Worm (Caenorhabditis elegans): ENCODE data around the gene C16E9.2.
A peak's percentile ranks its signal among the peaks of the same experiment; 100 is the strongest.

C16E9.2 gene

DNA sequence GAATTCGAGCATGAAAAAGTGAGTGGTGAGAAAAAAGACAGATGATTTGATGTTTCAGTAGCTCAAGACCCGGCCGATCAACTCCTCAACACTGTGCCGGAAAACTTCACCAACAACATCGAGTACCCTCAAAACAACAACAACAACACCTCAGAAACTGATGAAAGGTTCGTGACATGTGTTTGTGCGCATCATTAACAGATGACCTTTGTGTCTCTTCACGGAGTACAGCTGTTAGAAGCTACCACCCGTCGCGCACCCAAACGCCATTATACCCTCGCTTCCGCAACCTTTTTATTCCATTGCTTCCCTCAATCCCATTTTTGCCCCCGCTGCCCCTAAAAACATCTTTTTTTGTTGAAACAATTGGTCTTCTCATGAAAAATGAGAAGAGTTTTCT is 20.3 kb upstream of the C16E9.2 start:
- TF ChIP-seq eor-1 (tag; optimal IDR thresholded peaks at IDR 0.05): no peak
- TF ChIP-seq elt-1 (tag; optimal IDR thresholded peaks at IDR 0.05): no peak
- TF ChIP-seq ceh-16 (tag; optimal IDR thresholded peaks at IDR 0.05): no peak
- no peak for TF ChIP-seq jun-1 (tag; optimal IDR thresholded peaks at IDR 0.05)
- TF ChIP-seq egl-5 (tag; optimal IDR thresholded peaks at IDR 0.05): no peak
- peak; percentile 25 for TF ChIP-seq lin-39 (tag; optimal IDR thresholded peaks at IDR 0.05)

DNA sequence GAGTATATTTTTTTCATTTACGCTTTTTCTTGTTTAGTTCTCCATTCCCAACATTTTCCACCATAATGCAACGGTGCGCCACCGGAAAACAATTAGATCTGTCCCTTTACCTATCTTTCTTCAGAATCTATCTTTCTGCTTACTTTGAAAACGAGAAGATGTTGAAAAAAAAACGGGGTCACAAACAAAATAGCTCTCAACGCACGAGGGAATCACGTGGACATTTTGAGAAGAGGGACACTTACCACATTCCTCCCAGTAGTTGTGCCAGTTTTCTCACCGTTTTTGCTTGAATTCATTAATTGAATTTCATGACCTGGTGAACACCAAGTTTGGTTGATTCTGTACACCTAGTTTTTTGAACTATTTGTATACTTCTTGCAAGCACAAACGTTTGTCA is 19.4 kb upstream of the C16E9.2 start:
- TF ChIP-seq mml-1 (tag; optimal IDR thresholded peaks at IDR 0.05) (peak; percentile 84), nhr-76 (tag; optimal IDR thresholded peaks at IDR 0.05) (no peak), ceh-16 (tag; optimal IDR thresholded peaks at IDR 0.05) (no peak), nfya-1 (tag; optimal IDR thresholded peaks at IDR 0.05; ENCODE audit: insufficient read depth) (peak; percentile 4)

DNA sequence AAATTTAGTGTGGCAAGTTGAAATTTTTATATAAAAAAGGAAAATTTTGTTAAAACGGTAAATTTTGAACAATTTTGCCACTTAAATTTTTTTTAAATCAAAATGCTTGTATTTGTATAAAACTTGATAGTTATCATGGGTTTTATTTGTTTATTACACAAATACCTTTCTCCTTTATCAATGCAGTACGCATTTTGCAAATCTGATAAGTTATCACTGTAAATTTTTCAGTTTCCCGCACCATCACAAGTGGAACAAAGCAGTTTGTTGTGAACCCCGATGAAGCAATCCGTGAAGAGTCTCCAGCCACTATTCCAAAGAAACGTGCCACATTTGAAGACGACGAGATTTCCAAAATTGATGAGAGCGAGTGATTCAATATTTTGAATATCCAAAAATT is 15.4 kb upstream of the C16E9.2 start:
- TF ChIP-seq sea-2 (GFP tag; optimal IDR thresholded peaks at IDR 0.05): no peak
- TF ChIP-seq elt-2 (tag; optimal IDR thresholded peaks at IDR 0.05): peak; percentile 10

DNA sequence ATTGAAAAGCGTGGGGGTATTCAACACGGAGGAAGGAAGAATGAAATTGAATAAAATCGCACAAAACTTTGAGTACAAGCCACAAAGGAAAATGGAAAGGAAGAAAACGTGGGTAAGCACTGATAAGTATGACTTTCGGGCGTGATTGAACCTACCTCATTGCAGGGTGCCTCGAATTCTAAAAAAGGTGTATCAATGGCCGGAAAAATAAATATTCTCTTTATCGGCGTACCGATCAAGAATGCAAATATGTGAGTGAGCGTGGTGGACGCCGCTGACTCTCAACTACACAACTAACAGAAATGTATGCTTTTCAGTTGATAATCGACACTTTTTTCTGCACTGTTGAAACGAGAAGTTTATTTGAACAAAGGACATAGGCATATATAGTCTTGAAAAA is 11.1 kb upstream of the C16E9.2 start, which contains the start of gene otpl-3:
Gene otpl-3, minus strand, starts transcription at position 304 of the 400 bp plus-strand sequence.
- peak; percentile 69 for TF ChIP-seq pqm-1 (tag; optimal IDR thresholded peaks at IDR 0.05)
- TF ChIP-seq ceh-28 (tag; optimal IDR thresholded peaks at IDR 0.05): no peak
- no peak for TF ChIP-seq sea-2 (GFP tag; optimal IDR thresholded peaks at IDR 0.05)
- TF ChIP-seq elt-2 (tag; optimal IDR thresholded peaks at IDR 0.05): peak; percentile 71
- TF ChIP-seq pha-4 (tag; optimal IDR thresholded peaks at IDR 0.05): peak; percentile 19

DNA sequence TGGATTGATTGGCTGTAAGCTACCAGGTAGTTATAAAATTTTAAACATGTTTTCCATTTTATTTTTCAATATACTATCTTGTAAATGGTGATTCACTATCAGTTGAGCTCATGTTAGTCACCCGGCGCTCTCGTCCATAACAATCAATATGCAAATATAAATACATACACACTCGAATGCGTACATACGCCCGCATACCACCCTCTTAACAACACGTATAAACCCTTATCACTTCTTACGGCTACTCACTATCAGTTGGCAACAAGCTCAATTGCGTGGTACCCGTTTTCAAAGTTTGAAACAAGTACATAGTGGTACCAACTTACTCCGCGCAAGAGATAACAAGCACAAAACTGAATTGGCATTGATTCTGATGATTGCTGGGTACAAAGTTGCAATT is 8.6 kb upstream of the C16E9.2 start:
- TF ChIP-seq elt-3 (tag; optimal IDR thresholded peaks at IDR 0.05) (no peak), nfya-1 (tag; optimal IDR thresholded peaks at IDR 0.05; ENCODE audit: insufficient read depth) (no peak), pha-4 (tag; optimal IDR thresholded peaks at IDR 0.05) (peak; percentile 44), elt-2 (tag; optimal IDR thresholded peaks at IDR 0.05) (peak; percentile 69), pqm-1 (tag; optimal IDR thresholded peaks at IDR 0.05) (peak; percentile 78)

DNA sequence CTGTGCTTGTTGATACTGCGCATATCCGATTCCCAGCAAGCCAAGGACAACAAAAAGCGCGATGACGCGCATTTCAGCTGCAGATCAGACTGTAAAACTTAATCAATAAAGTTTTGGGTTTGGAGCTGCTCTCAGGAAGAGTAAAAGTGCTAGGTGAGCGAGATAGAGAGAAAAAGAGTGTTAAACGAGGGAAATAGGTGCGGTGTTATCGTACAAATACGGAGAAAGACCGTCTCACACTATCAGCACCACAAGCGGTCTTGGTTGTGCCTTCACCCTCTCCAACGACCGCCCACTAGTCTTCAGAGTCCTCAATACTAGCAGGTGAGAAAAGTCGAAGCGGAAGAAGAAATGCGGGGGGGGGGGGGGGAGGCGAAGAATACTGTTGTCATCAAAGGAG is 7.0 kb upstream of the C16E9.2 start, which contains the start of gene F14B8.5:
Gene F14B8.5, minus strand, starts transcription at position 127 of the 400 bp plus-strand sequence.
- TF ChIP-seq pqm-1 (tag; optimal IDR thresholded peaks at IDR 0.05): peak; percentile 31
- no peak for TF ChIP-seq R02D3.7 (tag; optimal IDR thresholded peaks at IDR 0.05)
- TF ChIP-seq elt-2 (tag; optimal IDR thresholded peaks at IDR 0.05): peak; percentile 55
- TF ChIP-seq ceh-28 (tag; optimal IDR thresholded peaks at IDR 0.05): no peak

DNA sequence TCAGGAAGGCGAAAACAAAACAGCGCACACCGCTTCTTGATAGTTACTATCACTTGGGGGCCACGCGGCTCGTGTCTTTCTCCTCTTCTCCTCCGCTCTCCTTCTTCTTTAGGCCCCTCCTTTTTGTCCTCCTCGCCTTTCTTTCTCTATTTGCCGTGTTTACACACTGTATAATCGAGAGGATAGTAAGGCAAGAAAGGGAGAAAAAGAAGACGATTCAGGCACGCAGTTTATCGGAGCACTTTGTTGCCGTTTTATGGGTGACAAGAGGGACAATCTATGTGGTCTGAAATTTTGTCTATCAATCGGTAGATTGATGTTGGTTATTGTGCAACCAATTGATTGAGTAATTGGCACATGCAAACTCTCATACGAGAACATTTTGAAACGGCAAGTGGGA is 3.4 kb upstream of the C16E9.2 start, which contains the start of gene F14B8.6:
Gene F14B8.6, minus strand, starts transcription at position 292 of the 400 bp plus-strand sequence.
- no peak for TF ChIP-seq nhr-67 (tag; optimal IDR thresholded peaks at IDR 0.05)
- no peak for TF ChIP-seq nhr-25 (tag; optimal IDR thresholded peaks at IDR 0.05)
- TF ChIP-seq nhr-23 (tag; optimal IDR thresholded peaks at IDR 0.05): no peak
- TF ChIP-seq lin-39 (tag; optimal IDR thresholded peaks at IDR 0.05): no peak
- TF ChIP-seq nhr-43 (tag; optimal IDR thresholded peaks at IDR 0.05; ENCODE audit: poor library complexity, severe bottlenecking): no peak
- peak; percentile 34 for TF ChIP-seq jun-1 (tag; optimal IDR thresholded peaks at IDR 0.05)
- TF ChIP-seq fkh-2 (tag; optimal IDR thresholded peaks at IDR 0.05): no peak
- no peak for TF ChIP-seq nhr-237 (tag; optimal IDR thresholded peaks at IDR 0.05)
- TF ChIP-seq hmg-11 (tag; optimal IDR thresholded peaks at IDR 0.05): no peak
- peak; percentile 82 for TF ChIP-seq elt-2 (tag; optimal IDR thresholded peaks at IDR 0.05)
- TF ChIP-seq nhr-77 (tag; optimal IDR thresholded peaks at IDR 0.05): no peak
- TF ChIP-seq daf-12 (tag; optimal IDR thresholded peaks at IDR 0.05): no peak
- no peak for TF ChIP-seq nfya-1 (tag; optimal IDR thresholded peaks at IDR 0.05; ENCODE audit: insufficient read depth)
- TF ChIP-seq ceh-28 (tag; optimal IDR thresholded peaks at IDR 0.05): no peak
- no peak for TF ChIP-seq sea-2 (GFP tag; optimal IDR thresholded peaks at IDR 0.05)
- no peak for TF ChIP-seq ceh-82 (tag; optimal IDR thresholded peaks at IDR 0.05)
- no peak for TF ChIP-seq ceh-9 (tag; optimal IDR thresholded peaks at IDR 0.05)
- TF ChIP-seq skn-1 (tag; optimal IDR thresholded peaks at IDR 0.05): no peak
- no peak for TF ChIP-seq nhr-12 (tag; optimal IDR thresholded peaks at IDR 0.05)
- TF ChIP-seq ama-1 (optimal IDR thresholded peaks at IDR 0.05): no peak
- TF ChIP-seq egl-5 (tag; optimal IDR thresholded peaks at IDR 0.05): no peak
- no peak for TF ChIP-seq ceh-16 (tag; optimal IDR thresholded peaks at IDR 0.05)
- TF ChIP-seq aly-2 (tag; optimal IDR thresholded peaks at IDR 0.05): no peak
- TF ChIP-seq egl-27 (tag; optimal IDR thresholded peaks at IDR 0.05): no peak
- no peak for TF ChIP-seq nhr-76 (tag; optimal IDR thresholded peaks at IDR 0.05)
- no peak for TF ChIP-seq ztf-4 (tag; optimal IDR thresholded peaks at IDR 0.05)
- no peak for TF ChIP-seq unc-62 (GFP tag; optimal IDR thresholded peaks at IDR 0.05)
- TF ChIP-seq lsy-12 (tag; optimal IDR thresholded peaks at IDR 0.05): no peak
- peak; percentile 78 for TF ChIP-seq pqm-1 (tag; optimal IDR thresholded peaks at IDR 0.05)
- no peak for TF ChIP-seq fkh-10 (GFP tag; optimal IDR thresholded peaks at IDR 0.05)
- no peak for TF ChIP-seq zag-1 (tag; optimal IDR thresholded peaks at IDR 0.05)
- no peak for TF ChIP-seq R02D3.7 (tag; optimal IDR thresholded peaks at IDR 0.05)
- no peak for TF ChIP-seq elt-1 (tag; optimal IDR thresholded peaks at IDR 0.05)
- TF ChIP-seq mdl-1 (tag; optimal IDR thresholded peaks at IDR 0.05): no peak
- TF ChIP-seq pha-4 (tag; optimal IDR thresholded peaks at IDR 0.05): peak; percentile 56
